Worm (Caenorhabditis elegans): ENCODE data around the gene mel-28.

ce11 chrIII:4826606-4827005, 40.7 kb downstream of the mel-28 start, which contains the start of gene F26A1.3:
- TF ChIP-seq flt-1 (GFP tag; IDR thresholded peaks at IDR 0.05): no peak
- no peak for TF ChIP-seq ama-1 (optimal IDR thresholded peaks at IDR 0.05)
- no peak for TF ChIP-seq pes-1 (GFP tag; IDR thresholded peaks at IDR 0.05)
- no peak for TF ChIP-seq tbx-11 (GFP tag; IDR thresholded peaks at IDR 0.05)
- no peak for TF ChIP-seq tbx-37 (GFP tag; conservative IDR thresholded peaks at IDR 0.05)
